Fruit fly (Drosophila melanogaster) S2 (cell line): ENCODE data around the gene CG4360.

Source experiments
- CG8478 ChIP-seq: fragments of >200 bp; optimal IDR thresholded peaks from 2 replicates; lab custom pipeline; 2018
- CTCF ChIP-seq, 2 experiments: fragments of >200 bp; optimal IDR thresholded peaks; 2 replicates each; lab custom pipeline; 2018

DNA sequence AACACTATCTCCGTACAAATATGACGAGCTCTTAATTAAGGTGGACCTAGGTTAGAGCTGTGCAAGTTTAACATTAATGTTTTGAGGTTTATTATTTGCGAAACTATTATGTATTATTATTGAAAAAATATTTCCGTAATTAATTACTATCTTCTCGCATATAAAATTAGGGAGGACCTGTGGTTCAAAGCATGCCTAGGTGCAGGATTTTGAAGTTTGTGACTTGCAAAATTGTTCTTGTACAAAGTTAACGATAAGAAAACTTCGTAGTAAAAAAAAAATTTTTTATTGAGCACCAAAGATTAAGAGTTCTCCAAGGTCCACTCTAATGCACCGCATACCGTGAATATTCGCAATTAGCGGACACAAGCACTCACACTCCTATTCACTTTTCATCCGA lies 15.0 kb downstream of the CG4360 start:
- TF ChIP-seq CG8478 (lab: Kevin White, UChicago) (no peak), CTCF (optimal IDR thresholded peaks at IDR 0.05; lab: Kevin White, UChicago) (no peak)
